Worm (Caenorhabditis elegans) whole organism, young adult: ENCODE measurements around the gene tag-124.

Experiments
- B0035.1 ChIP-seq: sonication (generic microtip); optimal IDR thresholded peaks from 2 replicates; lab custom pipeline; 2016; ENCODE audit warnings: missing genetic modification characterization, mild to moderate bottlenecking, missing compliant biosample characterization, missing genotype, missing genetic modification reagents
- K12H6.12 ChIP-seq: fragments of 200-800 bp; sonication (Bioruptor generic); optimal IDR thresholded peaks from 2 replicates; lab custom pipeline; 2018; ENCODE audit warnings: mild to moderate bottlenecking, missing genetic modification characterization, missing compliant biosample characterization
- him-1 ChIP-seq: sonication (generic microtip); optimal IDR thresholded peaks from 2 replicates; lab custom pipeline; 2016; ENCODE audit warnings: missing genotype, missing genetic modification reagents, missing genetic modification characterization, missing compliant biosample characterization
- snpc-1.3 ChIP-seq: sonication (generic microtip); optimal IDR thresholded peaks from 2 replicates; lab custom pipeline; 2017; ENCODE audit warnings: missing genetic modification characterization, mild to moderate bottlenecking, missing compliant biosample characterization, antibody characterized with exemption, moderate library complexity, missing genotype, missing genetic modification reagents; ENCODE audit not compliant: insufficient read depth
- somi-1 ChIP-seq: fragments of 200-800 bp; sonication (Bioruptor generic); optimal IDR thresholded peaks from 2 replicates; lab custom pipeline; 2018; ENCODE audit warnings: mild to moderate bottlenecking, missing genetic modification characterization, missing compliant biosample characterization
- tbp1 ChIP-seq: fragments of 200-800 bp; sonication (Bioruptor generic); optimal IDR thresholded peaks from 2 replicates; lab custom pipeline; 2018; ENCODE audit warnings: mild to moderate bottlenecking, missing genetic modification characterization, missing compliant biosample characterization
- unc-130 ChIP-seq: sonication (generic microtip); optimal IDR thresholded peaks from 2 replicates; lab custom pipeline; 2016; ENCODE audit warnings: missing genetic modification reagents, missing genetic modification characterization, missing compliant biosample characterization
- unc-62 ChIP-seq: fragments of 150-350 bp; optimal IDR thresholded peaks from 2 replicates; lab custom pipeline; 2014; ENCODE audit warnings: missing biosample characterization, missing genetic modification reagents, missing genetic modification characterization
- zfh-2 ChIP-seq: fragments of 200-800 bp; sonication (Bioruptor generic); conservative IDR thresholded peaks from 2 replicates; pipeline ENCODE4 v1.3.6; 2022; ENCODE audit warnings: missing genetic modification reagents, missing genetic modification characterization, missing compliant biosample characterization

DNA sequence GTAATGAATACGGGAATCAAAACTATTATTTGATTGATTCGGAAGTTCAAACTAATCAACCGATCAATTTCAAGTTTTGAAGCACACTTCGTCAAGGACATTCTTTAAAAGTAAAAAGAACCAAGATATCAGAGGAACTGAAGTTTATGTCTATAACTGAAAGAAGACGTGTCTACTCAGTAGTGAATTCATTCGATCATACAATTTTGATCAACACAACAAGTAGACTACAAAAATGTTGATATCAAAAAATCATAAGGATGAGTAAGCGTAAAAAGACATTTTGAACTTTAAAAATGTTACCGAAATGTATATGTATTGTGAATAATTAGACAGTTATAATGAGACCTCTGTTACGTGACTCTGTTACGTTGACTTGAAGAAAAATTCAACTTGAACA, 48.3 kb upstream of the tag-124 start, which contains the start of gene sra-4:
- TF ChIP-seq unc-62 (GFP tag; lab: Kevin White, UChicago) (no peak), snpc-1.3 (tag; lab: Kevin White, UChicago) (no peak), him-1 (tag; lab: Kevin White, UChicago) (no peak), somi-1 (GFP tag; lab: Kevin White, UChicago) (no peak), zfh-2 (GFP tag; lab: Robert Waterston, UW) (no peak), unc-130 (GFP tag; lab: Kevin White, UChicago) (no peak), B0035.1 (tag; lab: Kevin White, UChicago) (no peak), tbp1 (GFP tag; lab: Kevin White, UChicago) (no peak), K12H6.12 (no peak)
